Worm (Caenorhabditis elegans) whole organism, L1 larva: Measurements from ENCODE around the gene frpr-18.

ENCODE experiments used
- C04F5.9 ChIP-seq: sonication (generic microtip); optimal IDR thresholded peaks from 2 replicates; lab custom pipeline; 2016; ENCODE audit warnings: missing genetic modification characterization, missing compliant biosample characterization
- C16A3.4 ChIP-seq: fragments of 150-350 bp; optimal IDR thresholded peaks from 2 replicates; lab custom pipeline; 2014; ENCODE audit warnings: missing biosample characterization, missing genetic modification characterization
- F16B12.6 ChIP-seq: fragments of 150-350 bp; optimal IDR thresholded peaks from 2 replicates; lab custom pipeline; 2014; ENCODE audit warnings: missing biosample characterization, missing genetic modification characterization
- alr-1 ChIP-seq: fragments of 200-800 bp; sonication (Bioruptor generic); optimal IDR thresholded peaks from 2 replicates; lab custom pipeline; 2018; ENCODE audit warnings: borderline replicate concordance, mild to moderate bottlenecking, missing genetic modification characterization, missing compliant biosample characterization
- blmp-1 ChIP-seq: fragments of 150-350 bp; optimal IDR thresholded peaks from 2 replicates; lab custom pipeline; 2014; ENCODE audit warnings: missing biosample characterization, missing genetic modification characterization
- ceh-63 ChIP-seq: fragments of 200-800 bp; sonication (Bioruptor generic); optimal IDR thresholded peaks from 2 replicates; lab custom pipeline; 2018; ENCODE audit warnings: mild to moderate bottlenecking, missing genetic modification characterization, missing compliant biosample characterization
- ces-1 ChIP-seq: fragments of 150-350 bp; optimal IDR thresholded peaks from 2 replicates; lab custom pipeline; 2014; ENCODE audit warnings: missing biosample characterization, missing genetic modification reagents, missing genetic modification characterization
- dsc-1 ChIP-seq: sonication (generic microtip); optimal IDR thresholded peaks from 2 replicates; lab custom pipeline; 2016; ENCODE audit warnings: mild to moderate bottlenecking, missing genetic modification characterization, missing compliant biosample characterization
- efl-1 ChIP-seq, 4 experiments: fragments of 150-350 bp; optimal IDR thresholded peaks in 3 of 4; peaks in 1 of 4; 1 replicate in 1 of 4; 2 replicates in 3 of 4; lab custom pipeline; 2014; ENCODE audit warnings: missing biosample characterization in 2 of 4, missing genetic modification characterization in 2 of 4, missing genetic modification reagents in 2 of 4
- egl-13 ChIP-seq: sonication (generic microtip); optimal IDR thresholded peaks from 2 replicates; lab custom pipeline; 2016; ENCODE audit warnings: missing genotype, missing genetic modification reagents, missing genetic modification characterization, missing compliant biosample characterization
- elt-3 ChIP-seq, 6 experiments: fragments of 150-350 bp in 1 of 6; sonication (generic microtip); optimal IDR thresholded peaks; 2 replicates each; lab custom pipeline; 2017 to 2018; ENCODE audit warnings: missing biosample characterization in 6 of 6, missing genetic modification characterization in 6 of 6, inconsistent platforms in 1 of 6
- fkh-10 ChIP-seq: sonication (generic microtip); optimal IDR thresholded peaks from 2 replicates; lab custom pipeline; 2017; ENCODE audit warnings: missing biosample characterization, missing genetic modification reagents, missing genetic modification characterization
- grh-1 ChIP-seq: fragments of 200-800 bp; sonication (Bioruptor generic); IDR thresholded peaks from 2 replicates; pipeline ENCODE4 v1.3.6; 2022; ENCODE audit warnings: missing genetic modification reagents, missing genetic modification characterization, missing compliant biosample characterization
- hlh-17 ChIP-seq: fragments of 200-800 bp; sonication (Bioruptor generic); optimal IDR thresholded peaks from 2 replicates; lab custom pipeline; 2018; ENCODE audit warnings: missing genetic modification characterization, mild to moderate bottlenecking, missing compliant biosample characterization, moderate library complexity, borderline replicate concordance
- isw-1 ChIP-seq: fragments of 200-800 bp; sonication (Bioruptor generic); IDR thresholded peaks from 2 replicates; pipeline ENCODE4 v1.3.6; 2022; ENCODE audit warnings: missing genetic modification characterization, missing compliant biosample characterization
- jun-1 ChIP-seq: fragments of 150-350 bp; optimal IDR thresholded peaks from 2 replicates; lab custom pipeline; 2014; ENCODE audit warnings: missing biosample characterization, missing genetic modification reagents, missing genetic modification characterization
- lin-14 ChIP-seq: fragments of 200-800 bp; sonication (Bioruptor generic); optimal IDR thresholded peaks from 2 replicates; lab custom pipeline; 2018; ENCODE audit warnings: mild to moderate bottlenecking, missing genetic modification characterization, moderate library complexity, missing compliant biosample characterization
- lin-15B ChIP-seq: fragments of 150-350 bp; sonication (generic microtip); optimal IDR thresholded peaks from 3 replicates; lab custom pipeline; 2014; ENCODE audit warnings: missing biosample characterization, missing genetic modification characterization
- lin-35 ChIP-seq, 2 experiments: fragments of 150-350 bp; optimal IDR thresholded peaks; 2 replicates each; lab custom pipeline; 2014; ENCODE audit warnings: missing biosample characterization in 2 of 2, missing genetic modification characterization in 2 of 2, missing genetic modification reagents in 2 of 2
- lin-39 ChIP-seq: fragments of 150-350 bp; optimal IDR thresholded peaks from 2 replicates; lab custom pipeline; 2014; ENCODE audit warnings: missing biosample characterization, missing genetic modification reagents, missing genetic modification characterization
- lsy-2 ChIP-seq, 2 experiments: fragments of 150-350 bp; optimal IDR thresholded peaks; 2 replicates each; lab custom pipeline; 2014; ENCODE audit warnings: missing biosample characterization in 2 of 2, missing genetic modification characterization in 2 of 2
- mdl-1 ChIP-seq, 2 experiments: fragments of 150-350 bp; optimal IDR thresholded peaks; 2 replicates each; lab custom pipeline; 2014 to 2017; ENCODE audit warnings: missing biosample characterization in 2 of 2, missing genetic modification characterization in 2 of 2, inconsistent platforms in 1 of 2
- mef-2 ChIP-seq: fragments of 150-350 bp; optimal IDR thresholded peaks from 2 replicates; lab custom pipeline; 2014; ENCODE audit warnings: missing biosample characterization, missing genetic modification characterization
- nhr-237 ChIP-seq: fragments of 150-350 bp; optimal IDR thresholded peaks from 2 replicates; lab custom pipeline; 2014; ENCODE audit warnings: missing biosample characterization, missing genetic modification characterization
- nhr-77 ChIP-seq: fragments of 150-350 bp; optimal IDR thresholded peaks from 2 replicates; lab custom pipeline; 2014; ENCODE audit warnings: missing biosample characterization, missing genetic modification characterization
- nhr-85 ChIP-seq: sonication (generic microtip); peaks from one replicate; lab custom pipeline; 2016; ENCODE audit warnings: missing genetic modification characterization, inconsistent platforms, missing compliant biosample characterization
- pag-3 ChIP-seq: sonication (generic microtip); optimal IDR thresholded peaks from 2 replicates; lab custom pipeline; 2017; ENCODE audit warnings: missing genetic modification characterization, mild to moderate bottlenecking, missing compliant biosample characterization, antibody characterized with exemption, borderline replicate concordance; ENCODE audit not compliant: insufficient read depth
- pax-3 ChIP-seq: fragments of 200-800 bp; sonication (Bioruptor generic); optimal IDR thresholded peaks from 2 replicates; lab custom pipeline; 2018; ENCODE audit warnings: mild to moderate bottlenecking, missing genetic modification characterization, moderate library complexity, missing compliant biosample characterization
- rnt-1 ChIP-seq: sonication (generic microtip); optimal IDR thresholded peaks from 2 replicates; lab custom pipeline; 2016; ENCODE audit warnings: mild to moderate bottlenecking, missing genetic modification characterization, moderate library complexity, missing compliant biosample characterization
- snu-23 ChIP-seq: sonication (generic microtip); optimal IDR thresholded peaks from 2 replicates; lab custom pipeline; 2016; ENCODE audit warnings: missing genetic modification characterization, missing compliant biosample characterization
- unc-30 ChIP-seq: sonication (generic microtip); optimal IDR thresholded peaks from 2 replicates; lab custom pipeline; 2017; ENCODE audit warnings: missing biosample characterization, missing genetic modification characterization
- unc-62 ChIP-seq: fragments of 150-350 bp; optimal IDR thresholded peaks from 2 replicates; lab custom pipeline; 2014; ENCODE audit warnings: missing biosample characterization, missing genetic modification reagents, missing genetic modification characterization
- unc-86 ChIP-seq: sonication (generic microtip); optimal IDR thresholded peaks from 2 replicates; lab custom pipeline; 2016; ENCODE audit warnings: missing genetic modification characterization, missing compliant biosample characterization
- vab-15 ChIP-seq: sonication (generic microtip); optimal IDR thresholded peaks from 2 replicates; lab custom pipeline; 2017; ENCODE audit warnings: missing genotype, mild to moderate bottlenecking, missing genetic modification characterization, missing compliant biosample characterization
- xbp-1 ChIP-seq: sonication (generic microtip); optimal IDR thresholded peaks from 2 replicates; lab custom pipeline; 2016; ENCODE audit warnings: missing genetic modification characterization, missing compliant biosample characterization
- zag-1 ChIP-seq: fragments of 150-350 bp; optimal IDR thresholded peaks from 2 replicates; lab custom pipeline; 2014; ENCODE audit warnings: missing biosample characterization, missing genetic modification characterization
- zip-4 ChIP-seq: fragments of 200-800 bp; sonication (Bioruptor generic); optimal IDR thresholded peaks from 2 replicates; lab custom pipeline; 2018; ENCODE audit warnings: mild to moderate bottlenecking, missing genetic modification characterization, moderate library complexity, missing compliant biosample characterization
- ztf-11 ChIP-seq, 2 experiments: sonication (generic microtip); optimal IDR thresholded peaks; 2 replicates each; lab custom pipeline; 2016 to 2017; ENCODE audit warnings: missing genetic modification characterization in 2 of 2, missing biosample characterization in 1 of 2, missing compliant biosample characterization in 1 of 2
- ztf-4 ChIP-seq: fragments of 150-350 bp; optimal IDR thresholded peaks from 2 replicates; lab custom pipeline; 2014; ENCODE audit warnings: missing biosample characterization, missing genetic modification characterization

The frpr-18 gene

DNA sequence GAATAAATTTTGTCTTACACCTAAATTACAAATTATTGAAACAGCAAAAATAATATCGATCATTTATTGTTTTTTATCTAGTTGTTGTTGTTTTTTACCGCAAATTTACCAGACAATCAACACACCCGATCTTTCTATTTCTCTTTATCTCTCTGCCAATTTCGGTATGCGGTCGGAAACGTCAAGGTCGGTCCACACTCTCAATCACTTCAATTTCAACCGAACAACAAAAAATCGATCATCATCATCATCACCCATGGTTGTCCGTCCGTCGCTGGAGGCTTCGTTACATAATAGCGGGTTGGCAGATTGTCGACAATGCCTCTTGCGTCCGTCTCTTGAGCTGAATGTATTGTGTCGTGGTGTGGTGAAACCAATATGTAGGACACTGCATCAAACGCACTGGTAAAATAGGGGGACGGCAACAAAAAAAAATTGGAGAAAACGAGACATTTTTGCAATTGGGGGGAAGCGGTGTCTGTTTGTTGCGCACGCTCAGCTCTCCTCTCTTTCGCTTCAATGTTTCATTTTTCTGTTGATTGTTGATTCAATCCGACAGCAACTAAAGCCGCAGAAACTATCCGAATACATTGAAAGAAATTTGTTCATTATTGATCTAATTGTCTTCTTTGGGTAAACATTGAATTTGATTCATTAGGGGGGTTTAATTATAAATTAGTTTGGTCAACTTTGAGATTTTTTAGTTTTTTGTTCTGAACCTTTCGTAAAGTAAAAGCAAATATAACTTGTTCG, 6.8 kb downstream of the frpr-18 start (continued):
- no peak for TF ChIP-seq xbp-1
- TF ChIP-seq mdl-1 (tag; optimal IDR thresholded peaks at IDR 0.05; lab: Kevin White, UChicago): no peak
- peak; percentile 71 for TF ChIP-seq blmp-1 (tag; lab: Kevin White, UChicago)
- TF ChIP-seq ztf-4 (tag; lab: Kevin White, UChicago): no peak
- no peak for TF ChIP-seq dsc-1 (tag; lab: Kevin White, UChicago)
- TF ChIP-seq jun-1: no peak
- TF ChIP-seq ztf-11 (tag; optimal IDR thresholded peaks at IDR 0.05; lab: Kevin White, UChicago): no peak
- TF ChIP-seq zip-4 (GFP tag; lab: Kevin White, UChicago): no peak
- no peak for TF ChIP-seq ces-1 (GFP tag; lab: Kevin White, UChicago)
- TF ChIP-seq pax-3 (tag; lab: Kevin White, UChicago): no peak
- no peak for TF ChIP-seq efl-1 (optimal IDR thresholded peaks at IDR 0.05; lab: Kevin White, UChicago)
- no peak for TF ChIP-seq efl-1 (GFP tag; optimal IDR thresholded peaks at IDR 0.05 in 1 of 2; lab: Kevin White, UChicago)
- TF ChIP-seq nhr-77 (tag; lab: Kevin White, UChicago): no peak
- peak; percentile 86 for TF ChIP-seq nhr-85
- TF ChIP-seq ceh-63 (GFP tag; lab: Kevin White, UChicago): no peak
- peak; percentile 14 for TF ChIP-seq snu-23 (GFP tag; lab: Kevin White, UChicago)
- no peak for TF ChIP-seq egl-13 (tag; lab: Kevin White, UChicago)
- TF ChIP-seq lsy-2 (tag; optimal IDR thresholded peaks at IDR 0.05; lab: Kevin White, UChicago): no peak
- TF ChIP-seq unc-30 (tag; lab: Kevin White, UChicago): no peak
- TF ChIP-seq rnt-1 (tag; lab: Kevin White, UChicago): peak; percentile 6
- no peak for TF ChIP-seq lin-15B (tag; lab: Kevin White, UChicago)
- no peak for TF ChIP-seq zag-1 (tag; lab: Kevin White, UChicago)
- TF ChIP-seq lin-39 (tag; lab: Kevin White, UChicago): no peak
- TF ChIP-seq pag-3 (tag; lab: Kevin White, UChicago): no peak
- no peak for TF ChIP-seq grh-1 (GFP tag; lab: Robert Waterston, UW)
- peak in 1 of 6 experiments; percentile 7 for TF ChIP-seq elt-3 (tag; optimal IDR thresholded peaks at IDR 0.05; lab: Kevin White, UChicago)
- no peak for TF ChIP-seq C16A3.4 (tag; lab: Kevin White, UChicago)
- TF ChIP-seq mef-2 (tag; lab: Kevin White, UChicago): no peak
- no peak for TF ChIP-seq unc-86 (tag; lab: Kevin White, UChicago)
- TF ChIP-seq, all 84 proteins: peak for 11

DNA sequence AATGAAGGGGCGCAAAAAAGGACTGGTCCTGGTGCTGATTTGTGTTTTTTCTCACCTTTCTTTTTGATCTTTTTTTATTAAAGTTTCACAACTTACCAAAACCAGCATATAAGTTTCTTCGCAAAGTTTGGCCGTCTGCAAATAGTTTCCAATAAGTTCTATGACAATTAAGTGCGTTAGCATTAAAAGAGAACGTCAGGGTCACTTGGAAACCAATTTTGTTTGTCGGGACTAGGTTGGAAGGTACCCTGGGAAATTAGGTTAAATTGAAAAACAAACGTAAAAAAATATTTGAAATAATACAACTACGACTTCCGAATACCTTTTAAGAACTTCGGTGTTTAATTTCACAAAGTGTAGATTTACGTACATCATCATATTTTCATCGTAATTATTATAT, 8.5 kb downstream of the frpr-18 start:
- TF ChIP-seq alr-1 (tag; lab: Kevin White, UChicago) (no peak), zip-4 (GFP tag; lab: Kevin White, UChicago) (no peak), grh-1 (GFP tag; lab: Robert Waterston, UW) (no peak), C04F5.9 (tag; lab: Kevin White, UChicago) (no peak), blmp-1 (tag; lab: Kevin White, UChicago) (no peak), lin-35 (GFP tag; optimal IDR thresholded peaks at IDR 0.05; lab: Kevin White, UChicago) (no peak), lin-14 (GFP tag; lab: Kevin White, UChicago) (no peak), vab-15 (tag; lab: Kevin White, UChicago) (no peak), fkh-10 (GFP tag; lab: Kevin White, UChicago) (no peak), hlh-17 (GFP tag; lab: Kevin White, UChicago) (no peak), isw-1 (GFP tag; lab: Robert Waterston, UW) (no peak), nhr-237 (no peak), F16B12.6 (tag; lab: Kevin White, UChicago) (no peak), unc-62 (no peak)
